Worm (Caenorhabditis elegans) whole organism, L3 larva: ENCODE measurements around the gene F54D5.9.

Experiments
- sea-2 ChIP-seq: fragments of 150-350 bp; sonication (generic microtip); optimal IDR thresholded peaks from 4 replicates; lab custom pipeline; 2014; ENCODE audit warnings: missing biosample characterization, missing genetic modification reagents, missing genetic modification characterization
- skn-1 ChIP-seq: fragments of 150-350 bp; optimal IDR thresholded peaks from 2 replicates; lab custom pipeline; 2014; ENCODE audit warnings: missing biosample characterization, missing genetic modification characterization
- snpc-4 ChIP-seq: fragments of 150-350 bp; optimal IDR thresholded peaks from 2 replicates; lab custom pipeline; 2014; ENCODE audit warnings: missing biosample characterization, missing genetic modification characterization

DNA sequence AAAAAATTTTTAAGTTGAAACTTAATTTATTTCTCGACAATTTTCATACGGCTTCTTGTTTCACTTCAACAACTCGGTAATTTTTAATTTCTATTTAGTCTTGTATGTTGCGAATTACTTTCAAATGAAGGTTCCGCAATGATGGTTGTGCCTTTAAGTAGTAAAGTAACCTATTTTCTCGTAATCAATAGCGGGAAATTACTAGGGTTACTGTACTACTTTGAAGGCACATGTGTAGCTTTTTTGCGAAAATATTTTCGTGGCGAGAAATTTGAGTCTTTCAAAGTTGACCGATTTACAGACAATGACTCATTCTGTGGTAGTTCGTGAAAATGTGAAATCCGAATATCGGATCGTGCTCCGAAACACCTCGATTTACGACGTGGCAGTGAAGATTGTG lies 26.4 kb downstream of the F54D5.9 start, which contains the start of gene B0334.10:
- no peak for TF ChIP-seq snpc-4 (tag; lab: Kevin White, UChicago)
- no peak for TF ChIP-seq sea-2
- TF ChIP-seq skn-1 (tag; lab: Kevin White, UChicago), result no peak
